Worm (Caenorhabditis elegans) whole organism, L3 larva: ENCODE measurements around the gene acs-1.

Source experiments
- ceh-9 ChIP-seq: sonication (generic microtip); optimal IDR thresholded peaks from 2 replicates; lab custom pipeline; 2018; ENCODE audit warnings: missing biosample characterization, missing genetic modification characterization
- fos-1 ChIP-seq: fragments of 150-350 bp; optimal IDR thresholded peaks from 2 replicates; lab custom pipeline; 2014; ENCODE audit warnings: missing biosample characterization, missing genetic modification characterization
- nhr-77 ChIP-seq: fragments of 150-350 bp; optimal IDR thresholded peaks from 2 replicates; lab custom pipeline; 2014; ENCODE audit warnings: missing biosample characterization, missing genetic modification characterization

- TF ChIP-seq ceh-9 (tag; lab: Kevin White, UChicago), result no peak
- no peak for TF ChIP-seq fos-1 (tag; lab: Kevin White, UChicago)
- TF ChIP-seq nhr-77, result no peak
Observed at ce11 chrV:6533030-6533429, 8.2 kb downstream of the acs-1 start, which contains the start of gene hpo-26.
